Fruit fly (Drosophila melanogaster) whole organism, adult: ENCODE results near the gene Myo10A.

Experiments
- CG11617 ChIP-seq: fragments of 200-800 bp; sonication (Bioruptor generic); optimal IDR thresholded peaks from 2 replicates; lab custom pipeline; 2017; ENCODE audit warnings: mild to moderate bottlenecking, missing biosample characterization, missing genetic modification reagents, missing genetic modification characterization
- CG12768 ChIP-seq: fragments of 200-800 bp; sonication (Bioruptor generic); optimal IDR thresholded peaks from 2 replicates; lab custom pipeline; 2017; ENCODE audit warnings: missing biosample characterization, missing genetic modification characterization, mild to moderate bottlenecking, moderate library complexity, missing genetic modification reagents
- CG14711 ChIP-seq: fragments of 200-800 bp; sonication (Bioruptor generic); optimal IDR thresholded peaks from 2 replicates; lab custom pipeline; 2018; ENCODE audit warnings: missing biosample characterization, mild to moderate bottlenecking, missing genetic modification characterization, moderate library complexity
- CG1620 ChIP-seq: fragments of 200-800 bp; sonication (Bioruptor generic); optimal IDR thresholded peaks from 2 replicates; lab custom pipeline; 2016; ENCODE audit warnings: missing biosample characterization, missing genetic modification characterization
- CG33017 ChIP-seq: fragments of 200-800 bp; sonication (Bioruptor generic); optimal IDR thresholded peaks from 2 replicates; lab custom pipeline; 2018; ENCODE audit warnings: missing biosample characterization, mild to moderate bottlenecking, missing genetic modification characterization, moderate library complexity
- CG5204 ChIP-seq: fragments of 200-800 bp; sonication (Bioruptor generic); optimal IDR thresholded peaks from 2 replicates; lab custom pipeline; 2016; ENCODE audit warnings: missing biosample characterization, missing genetic modification characterization
- CG7045 ChIP-seq: fragments of 200-800 bp; sonication (Bioruptor generic); optimal IDR thresholded peaks from 2 replicates; lab custom pipeline; 2017; ENCODE audit warnings: missing biosample characterization, mild to moderate bottlenecking, missing genetic modification characterization
- CG7101 ChIP-seq: fragments of 200-800 bp; sonication (Bioruptor generic); optimal IDR thresholded peaks from 2 replicates; lab custom pipeline; 2018; ENCODE audit warnings: missing biosample characterization, mild to moderate bottlenecking, missing genetic modification characterization, moderate library complexity
- Clk ChIP-seq: fragments of 200-800 bp; sonication (Bioruptor generic); optimal IDR thresholded peaks from 2 replicates; lab custom pipeline; 2017; ENCODE audit warnings: missing biosample characterization, missing genetic modification characterization
- Crg-1 ChIP-seq: fragments of 200-800 bp; sonication (Bioruptor generic); optimal IDR thresholded peaks from 2 replicates; lab custom pipeline; 2016; ENCODE audit warnings: missing biosample characterization, missing genetic modification characterization
- bab1 ChIP-seq: fragments of 200-800 bp; sonication (Bioruptor generic); optimal IDR thresholded peaks from 3 replicates; lab custom pipeline; 2019; ENCODE audit warnings: missing biosample characterization, mild to moderate bottlenecking, missing genetic modification characterization, moderate library complexity
- cnc ChIP-seq, 2 experiments: fragments of >200 bp; optimal IDR thresholded peaks; 2 replicates each; lab custom pipeline; 2017
- ovo ChIP-seq: fragments of 200-800 bp; sonication (Bioruptor generic); optimal IDR thresholded peaks from 2 replicates; lab custom pipeline; 2016; ENCODE audit warnings: missing biosample characterization, missing genetic modification characterization
- tj ChIP-seq: fragments of 200-800 bp; sonication (Bioruptor generic); optimal IDR thresholded peaks from 3 replicates; lab custom pipeline; 2017; ENCODE audit warnings: missing biosample characterization, mild to moderate bottlenecking, missing genetic modification characterization, moderate library complexity
- toe ChIP-seq: fragments of 200-800 bp; sonication (Bioruptor generic); optimal IDR thresholded peaks from 2 replicates; lab custom pipeline; 2016; ENCODE audit warnings: missing biosample characterization, missing genetic modification characterization

Myo10A gene

DNA sequence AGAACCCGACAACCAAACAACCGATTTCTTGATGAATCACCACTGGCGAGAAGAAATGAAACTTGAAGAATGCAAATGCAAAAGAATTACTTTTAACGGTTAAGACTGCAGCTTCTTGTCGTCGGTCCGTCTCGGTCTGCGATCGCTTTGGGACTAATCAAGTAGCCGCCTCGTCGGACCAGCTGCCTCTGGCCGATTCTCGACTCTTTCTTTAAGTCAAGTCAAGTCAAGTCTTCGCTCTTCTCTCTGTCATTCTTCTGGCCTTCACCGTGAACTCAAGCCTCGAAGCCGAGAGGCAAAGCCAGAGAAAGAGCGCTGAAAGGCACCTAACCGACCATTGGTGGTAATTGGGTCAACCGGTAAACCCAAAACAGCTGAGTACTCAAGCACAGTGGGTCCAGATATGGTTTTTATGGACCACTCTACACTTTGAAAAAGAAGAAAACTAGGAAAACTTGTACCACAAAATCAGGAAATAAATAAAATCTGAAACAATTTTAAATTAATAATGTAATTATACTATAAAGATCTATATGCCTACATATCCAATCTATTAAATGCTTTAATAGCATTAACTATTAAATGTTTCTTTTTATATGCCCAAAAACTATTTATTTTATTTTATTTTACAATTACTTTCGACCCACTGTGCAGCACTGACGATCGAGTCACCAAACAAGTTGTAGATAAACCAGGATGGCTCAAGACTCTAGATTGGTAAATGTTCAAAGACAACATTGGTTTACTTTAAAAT, 36.5 kb downstream of the Myo10A start, which contains the start of gene C901:
TSS of gene C901 (minus strand) at position 157 of the 754 bp plus-strand sequence.
- TF ChIP-seq ovo (no peak), CG12768 (GFP tag; lab: Kevin White, UChicago) (no peak), toe (GFP tag; lab: Kevin White, UChicago) (no peak), bab1 (GFP tag; lab: Kevin White, UChicago) (no peak), cnc (optimal IDR thresholded peaks at IDR 0.05; lab: Kevin White, UChicago) (no peak), CG14711 (tag; lab: Kevin White, UChicago) (no peak), Crg-1 (GFP tag; lab: Kevin White, UChicago) (no peak), CG33017 (tag; lab: Kevin White, UChicago) (no peak), Clk (GFP tag; lab: Kevin White, UChicago) (no peak), CG7101 (no peak), CG1620 (no peak), CG11617 (GFP tag; lab: Kevin White, UChicago) (no peak), CG7045 (GFP tag; lab: Kevin White, UChicago) (no peak), CG5204 (GFP tag; lab: Kevin White, UChicago) (no peak), tj (GFP tag; lab: Kevin White, UChicago) (no peak)
